Worm (Caenorhabditis elegans) whole organism, L3 larva: Measurements from ENCODE around the gene gfi-3.
A peak's percentile ranks its signal among the peaks of the same experiment; 100 is the strongest.

Experiments
- R02D3.7 ChIP-seq: fragments of 150-350 bp; optimal IDR thresholded peaks from 2 replicates; lab custom pipeline; 2014; ENCODE audit warnings: missing biosample characterization, missing genetic modification characterization
- aly-2 ChIP-seq: fragments of 150-350 bp; optimal IDR thresholded peaks from 2 replicates; lab custom pipeline; 2014; ENCODE audit warnings: missing biosample characterization, missing genetic modification characterization
- ceh-16 ChIP-seq: sonication (generic microtip); optimal IDR thresholded peaks from 2 replicates; lab custom pipeline; 2017; ENCODE audit warnings: missing biosample characterization, missing genetic modification characterization
- ceh-28 ChIP-seq: fragments of 150-350 bp; optimal IDR thresholded peaks from 2 replicates; lab custom pipeline; 2014; ENCODE audit warnings: missing biosample characterization, missing genetic modification reagents, missing genetic modification characterization
- ceh-82 ChIP-seq: fragments of 150-350 bp; optimal IDR thresholded peaks from 2 replicates; lab custom pipeline; 2014; ENCODE audit warnings: missing biosample characterization, missing genetic modification characterization
- egl-27 ChIP-seq: sonication (generic microtip); optimal IDR thresholded peaks from 4 replicates; lab custom pipeline; 2017; ENCODE audit warnings: missing biosample characterization, missing genetic modification reagents, missing genetic modification characterization
- egl-5 ChIP-seq: fragments of 150-350 bp; optimal IDR thresholded peaks from 2 replicates; lab custom pipeline; 2017; ENCODE audit warnings: missing biosample characterization, missing genetic modification reagents, missing genetic modification characterization, inconsistent platforms
- elt-1 ChIP-seq: fragments of 150-350 bp; optimal IDR thresholded peaks from 2 replicates; lab custom pipeline; 2014; ENCODE audit warnings: missing biosample characterization, missing genetic modification characterization
- elt-2 ChIP-seq: sonication (generic microtip); optimal IDR thresholded peaks from 2 replicates; lab custom pipeline; 2016; ENCODE audit warnings: missing genetic modification reagents, mild to moderate bottlenecking, missing genetic modification characterization, missing compliant biosample characterization
- elt-3 ChIP-seq, 3 experiments: fragments of 150-350 bp in 1 of 3; sonication (generic microtip) in 2 of 3; optimal IDR thresholded peaks; 2 replicates in 2 of 3; 4 replicates in 1 of 3; lab custom pipeline; 2014 to 2017; ENCODE audit warnings: missing biosample characterization in 3 of 3, missing genetic modification characterization in 3 of 3
- fkh-10 ChIP-seq: sonication (generic microtip); optimal IDR thresholded peaks from 2 replicates; lab custom pipeline; 2017; ENCODE audit warnings: missing biosample characterization, missing genetic modification reagents, missing genetic modification characterization
- fkh-2 ChIP-seq: fragments of 150-350 bp; optimal IDR thresholded peaks from 2 replicates; lab custom pipeline; 2014; ENCODE audit warnings: missing biosample characterization, missing genetic modification reagents, missing genetic modification characterization
- hmg-11 ChIP-seq: sonication (generic microtip); optimal IDR thresholded peaks from 2 replicates; lab custom pipeline; 2016; ENCODE audit warnings: missing genetic modification characterization, missing compliant biosample characterization
- jun-1 ChIP-seq: fragments of 150-350 bp; optimal IDR thresholded peaks from 2 replicates; lab custom pipeline; 2014; ENCODE audit warnings: missing biosample characterization, missing genetic modification reagents, missing genetic modification characterization
- lin-39 ChIP-seq: fragments of 150-350 bp; optimal IDR thresholded peaks from 2 replicates; lab custom pipeline; 2018; ENCODE audit warnings: missing biosample characterization, missing genetic modification reagents, missing genetic modification characterization
- lsy-12 ChIP-seq: sonication (generic microtip); optimal IDR thresholded peaks from 2 replicates; lab custom pipeline; 2016; ENCODE audit warnings: mild to moderate bottlenecking, missing genetic modification characterization, missing compliant biosample characterization
- mml-1 ChIP-seq: fragments of 150-350 bp; sonication (generic microtip); optimal IDR thresholded peaks from 3 replicates; lab custom pipeline; 2014; ENCODE audit warnings: missing biosample characterization, missing genetic modification characterization
- nfya-1 ChIP-seq: sonication (generic microtip); optimal IDR thresholded peaks from 2 replicates; lab custom pipeline; 2017; ENCODE audit warnings: missing genetic modification characterization, mild to moderate bottlenecking, missing compliant biosample characterization, antibody characterized with exemption, moderate library complexity; ENCODE audit not compliant: insufficient read depth
- nhr-11 ChIP-seq: fragments of 150-350 bp; optimal IDR thresholded peaks from 2 replicates; lab custom pipeline; 2014; ENCODE audit warnings: missing biosample characterization, missing genetic modification characterization
- nhr-12 ChIP-seq: fragments of 150-350 bp; optimal IDR thresholded peaks from 2 replicates; lab custom pipeline; 2014; ENCODE audit warnings: missing biosample characterization, missing genetic modification characterization
- nhr-23 ChIP-seq: fragments of 150-350 bp; optimal IDR thresholded peaks from 2 replicates; lab custom pipeline; 2014; ENCODE audit warnings: missing biosample characterization, missing genetic modification reagents, missing genetic modification characterization
- nhr-237 ChIP-seq: fragments of 150-350 bp; optimal IDR thresholded peaks from 2 replicates; lab custom pipeline; 2014; ENCODE audit warnings: missing biosample characterization, missing genetic modification characterization
- nhr-25 ChIP-seq: sonication (generic microtip); optimal IDR thresholded peaks from 2 replicates; lab custom pipeline; 2017; ENCODE audit warnings: missing biosample characterization, missing genetic modification characterization
- nhr-28 ChIP-seq: fragments of 150-350 bp; optimal IDR thresholded peaks from 2 replicates; lab custom pipeline; 2014; ENCODE audit warnings: missing biosample characterization, missing genetic modification characterization
- nhr-43 ChIP-seq: sonication (generic microtip); optimal IDR thresholded peaks from 2 replicates; lab custom pipeline; 2016; ENCODE audit warnings: mild to moderate bottlenecking, missing genetic modification characterization, missing compliant biosample characterization; ENCODE audit not compliant: poor library complexity, severe bottlenecking
- nhr-67 ChIP-seq: fragments of 150-350 bp; optimal IDR thresholded peaks from 2 replicates; lab custom pipeline; 2014; ENCODE audit warnings: missing biosample characterization, missing genetic modification characterization
- nhr-76 ChIP-seq: fragments of 150-350 bp; sonication (generic microtip); optimal IDR thresholded peaks from 5 replicates; lab custom pipeline; 2014; ENCODE audit warnings: missing biosample characterization, missing genetic modification characterization
- nhr-77 ChIP-seq: fragments of 150-350 bp; optimal IDR thresholded peaks from 2 replicates; lab custom pipeline; 2014; ENCODE audit warnings: missing biosample characterization, missing genetic modification characterization
- pqm-1 ChIP-seq: fragments of 150-350 bp; optimal IDR thresholded peaks from 2 replicates; lab custom pipeline; 2017; ENCODE audit warnings: missing biosample characterization, missing genetic modification characterization, inconsistent platforms
- sea-2 ChIP-seq: fragments of 150-350 bp; sonication (generic microtip); optimal IDR thresholded peaks from 4 replicates; lab custom pipeline; 2014; ENCODE audit warnings: missing biosample characterization, missing genetic modification reagents, missing genetic modification characterization
- skn-1 ChIP-seq: fragments of 150-350 bp; optimal IDR thresholded peaks from 2 replicates; lab custom pipeline; 2014; ENCODE audit warnings: missing biosample characterization, missing genetic modification characterization
- snpc-4 ChIP-seq: fragments of 150-350 bp; optimal IDR thresholded peaks from 2 replicates; lab custom pipeline; 2014; ENCODE audit warnings: missing biosample characterization, missing genetic modification characterization
- tbx-2 ChIP-seq: sonication (generic microtip); optimal IDR thresholded peaks from 2 replicates; lab custom pipeline; 2016; ENCODE audit warnings: mild to moderate bottlenecking, missing genetic modification characterization, missing compliant biosample characterization
- unc-62 ChIP-seq: fragments of 150-350 bp; sonication (generic microtip); optimal IDR thresholded peaks from 4 replicates; lab custom pipeline; 2014; ENCODE audit warnings: missing biosample characterization, missing genetic modification reagents, missing genetic modification characterization
- zag-1 ChIP-seq: fragments of 150-350 bp; optimal IDR thresholded peaks from 2 replicates; lab custom pipeline; 2014; ENCODE audit warnings: missing biosample characterization, missing genetic modification characterization

The gfi-3 gene

ce11 chrX:14473740-14474139 lies 6.6 kb upstream of the gfi-3 start, which contains the start of gene M163.5:
M163.5 (plus strand) TSS chrX:14474040.
- no peak for TF ChIP-seq nhr-43
- no peak for TF ChIP-seq skn-1
- no peak for TF ChIP-seq aly-2 (tag; lab: Kevin White, UChicago)
- TF ChIP-seq egl-27 = no peak
- TF ChIP-seq ceh-16 (tag; lab: Kevin White, UChicago) = no peak
- TF ChIP-seq nhr-12 (tag; lab: Kevin White, UChicago) = no peak
- TF ChIP-seq sea-2 (GFP tag; lab: Kevin White, UChicago) = no peak
- no peak for TF ChIP-seq elt-1 (tag; lab: Kevin White, UChicago)
- no peak for TF ChIP-seq nhr-76 (tag; lab: Kevin White, UChicago)
- TF ChIP-seq nhr-11 (tag; lab: Kevin White, UChicago) = no peak
- no peak for TF ChIP-seq lin-39
- no peak for TF ChIP-seq hmg-11 (tag; lab: Kevin White, UChicago)
- no peak for TF ChIP-seq unc-62 (GFP tag; lab: Kevin White, UChicago)
- no peak for TF ChIP-seq nfya-1 (tag; lab: Kevin White, UChicago)
- no peak for TF ChIP-seq nhr-28
- no peak for TF ChIP-seq nhr-237 (tag; lab: Kevin White, UChicago)
- TF ChIP-seq jun-1 (tag; lab: Kevin White, UChicago) = no peak
- no peak for TF ChIP-seq snpc-4 (tag; lab: Kevin White, UChicago)

ce11 chrX:14476625-14477257 lies 3.6 kb upstream of the gfi-3 start:
- TF ChIP-seq elt-2 (tag; lab: Kevin White, UChicago) (peak; percentile 38), tbx-2 (peak; percentile 68), pqm-1 (no peak), mml-1 (tag; lab: Kevin White, UChicago) (no peak), fkh-2 (tag; lab: Kevin White, UChicago) (no peak), nhr-43 (peak; percentile 82), elt-3 (tag; optimal IDR thresholded peaks at IDR 0.05; lab: Kevin White, UChicago) (peak in 1 of 3 experiments; percentile 22), ceh-28 (tag; lab: Kevin White, UChicago) (peak; percentile 0), lsy-12 (tag; lab: Kevin White, UChicago) (peak; percentile 14), unc-62 (GFP tag; lab: Kevin White, UChicago) (no peak), nhr-25 (tag; lab: Kevin White, UChicago) (peak; percentile 22), nhr-67 (tag; lab: Kevin White, UChicago) (no peak), jun-1 (tag; lab: Kevin White, UChicago) (peak; percentile 68), skn-1 (peak; percentile 73), nhr-23 (peak; percentile 69), fkh-10 (no peak), snpc-4 (tag; lab: Kevin White, UChicago) (peak; percentile 98)

ce11 chrX:14477338-14477737 lies 3.0 kb upstream of the gfi-3 start:
- TF ChIP-seq fkh-10 (no peak), nhr-77 (no peak), snpc-4 (tag; lab: Kevin White, UChicago) (peak; percentile 92), egl-5 (no peak), zag-1 (tag; lab: Kevin White, UChicago) (no peak), nfya-1 (tag; lab: Kevin White, UChicago) (no peak), nhr-28 (no peak), nhr-11 (tag; lab: Kevin White, UChicago) (no peak), R02D3.7 (tag; lab: Kevin White, UChicago) (no peak), elt-2 (tag; lab: Kevin White, UChicago) (peak; percentile 17), hmg-11 (tag; lab: Kevin White, UChicago) (no peak)
- TF ChIP-seq, all 47 proteins: peak for 2

ce11 chrX:14478193-14478592 lies 2.2 kb upstream of the gfi-3 start:
- peak; percentile 36 for TF ChIP-seq nfya-1 (tag; lab: Kevin White, UChicago)
- no peak for TF ChIP-seq nhr-237 (tag; lab: Kevin White, UChicago)
- peak; percentile 25 for TF ChIP-seq ceh-82 (tag; lab: Kevin White, UChicago)
- peak; percentile 98 for TF ChIP-seq snpc-4 (tag; lab: Kevin White, UChicago)
